Worm (Caenorhabditis elegans) whole organism, midembryonic: ENCODE measurements around the gene ZC250.5.

Experiments
- klf-2 ChIP-seq: fragments of 200-800 bp; sonication (Bioruptor generic); conservative IDR thresholded peaks from 2 replicates; pipeline ENCODE4 v1.3.6; 2022; ENCODE audit warnings: missing genetic modification reagents, missing genetic modification characterization, missing compliant biosample characterization
- ref-1 ChIP-seq: fragments of 200-800 bp; sonication (Bioruptor generic); conservative IDR thresholded peaks from 2 replicates; pipeline ENCODE4 v1.3.6; 2022; ENCODE audit warnings: missing genetic modification reagents, missing genetic modification characterization, missing compliant biosample characterization
- ztf-29 ChIP-seq: fragments of 200-800 bp; sonication (Bioruptor generic); IDR thresholded peaks from 2 replicates; pipeline ENCODE4 v1.3.6; 2022; ENCODE audit warnings: missing genetic modification reagents, missing genetic modification characterization, missing compliant biosample characterization

ce11 chrV:5765081-5765480 is 40.5 kb upstream of the ZC250.5 start, which contains the start of gene pgph-2:
- no peak for TF ChIP-seq ref-1 (GFP tag; lab: Robert Waterston, UW)
- no peak for TF ChIP-seq ztf-29 (GFP tag; lab: Robert Waterston, UW)
- TF ChIP-seq klf-2 (GFP tag; lab: Robert Waterston, UW) = no peak
